Worm (Caenorhabditis elegans): ENCODE measurements around the gene ZC513.3.

DNA sequence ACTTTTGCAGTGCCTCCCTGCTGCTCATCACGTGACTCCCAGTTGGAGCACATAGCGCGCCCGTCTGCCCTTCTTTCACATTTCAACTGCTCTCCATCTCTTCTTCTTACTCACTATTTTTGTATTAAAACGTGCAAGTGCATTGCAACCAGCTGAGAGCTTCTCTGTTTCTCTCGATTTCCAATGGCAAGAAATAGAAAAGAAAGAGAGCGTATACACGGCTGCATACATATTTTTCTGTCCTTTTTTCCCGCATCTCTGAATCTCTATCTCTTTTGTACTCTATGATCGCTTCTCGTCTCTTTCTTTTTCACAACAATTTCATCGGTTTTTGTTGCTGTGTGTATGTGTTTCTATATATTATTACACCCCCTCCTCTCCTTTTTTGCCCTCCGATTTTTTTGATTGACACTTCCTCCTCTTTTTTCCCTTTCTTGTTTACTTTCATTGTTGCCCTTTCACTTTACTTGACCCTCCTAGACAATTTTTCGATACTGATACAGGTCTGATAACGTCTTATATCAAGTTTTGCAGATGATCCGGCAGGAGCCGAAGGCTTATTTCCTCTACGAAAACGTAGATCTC is 45.8 kb upstream of the ZC513.3 start, which contains the start of gene Y97E10AR.1:
- TF ChIP-seq nhr-237 (tag; optimal IDR thresholded peaks at IDR 0.05) (peak; percentile 69), unc-62 (GFP tag; optimal IDR thresholded peaks at IDR 0.05) (peak; percentile 85), unc-39 (tag; optimal IDR thresholded peaks at IDR 0.05) (no peak), mls-2 (tag; optimal IDR thresholded peaks at IDR 0.05) (peak; percentile 55)

All from whole organism, mixed stage, embryonic.